Worm (Caenorhabditis elegans): ENCODE measurements around the gene F55G1.1.

F55G1.1 gene

ce11 chrIV:7465857-7466256 lies 25.7 kb upstream of the F55G1.1 start, which contains the start of gene F13B6.3:
Gene F13B6.3 (minus strand): TSS chrIV:7465957.
- TF ChIP-seq F57A8.1 (GFP tag; optimal IDR thresholded peaks at IDR 0.05) (no peak), fkh-3 (tag; optimal IDR thresholded peaks at IDR 0.05) (no peak), tbx-9 (tag; optimal IDR thresholded peaks at IDR 0.05; ENCODE audit: borderline replicate concordance) (no peak), mel-28 (tag; optimal IDR thresholded peaks at IDR 0.05; ENCODE audit: borderline replicate concordance) (no peak), Y79H2A.3 (GFP tag; conservative IDR thresholded peaks at IDR 0.05) (no peak), dox-1 (GFP tag; IDR thresholded peaks at IDR 0.05) (no peak), lin-26 (GFP tag; IDR thresholded peaks at IDR 0.05) (no peak), F22D6.2 (tag; optimal IDR thresholded peaks at IDR 0.05) (no peak), repo-1 (tag; optimal IDR thresholded peaks at IDR 0.05) (no peak), efl-1 (GFP tag; optimal IDR thresholded peaks at IDR 0.05) (no peak), B0261.1 (tag; optimal IDR thresholded peaks at IDR 0.05) (no peak)

- TF ChIP-seq nhr-80 (tag; optimal IDR thresholded peaks at IDR 0.05): peak; percentile 55
- no peak for TF ChIP-seq B0336.3 (GFP tag; IDR thresholded peaks at IDR 0.05)
- TF ChIP-seq B0035.1 (tag; optimal IDR thresholded peaks at IDR 0.05): no peak
- no peak for TF ChIP-seq rpc-1 (optimal IDR thresholded peaks at IDR 0.05)
- TF ChIP-seq rpc-1 (tag; optimal IDR thresholded peaks at IDR 0.05): no peak
Observed at ce11 chrIV:7467170-7467569, 24.4 kb upstream of the F55G1.1 start.

- TF ChIP-seq nhr-80 (tag; optimal IDR thresholded peaks at IDR 0.05) (peak; percentile 62), mes-4 (tag; optimal IDR thresholded peaks at IDR 0.05) (no peak)
Observed at ce11 chrIV:7468638-7469037, 22.9 kb upstream of the F55G1.1 start.

ce11 chrIV:7469782-7470413 lies 21.7 kb upstream of the F55G1.1 start, which contains the start of gene F55G1.7:
Gene F55G1.7 (minus strand): TSS chrIV:7469832.
- no peak for TF ChIP-seq ccch-3 (GFP tag; optimal IDR thresholded peaks at IDR 0.05)
- no peak for TF ChIP-seq lsy-27 (tag; optimal IDR thresholded peaks at IDR 0.05; ENCODE audit: borderline replicate concordance, insufficient read depth)
- TF ChIP-seq mcd-1 (GFP tag; IDR thresholded peaks at IDR 0.05): no peak
- TF ChIP-seq attf-6 (GFP tag; IDR thresholded peaks at IDR 0.05): no peak
- no peak for TF ChIP-seq repo-1 (tag; optimal IDR thresholded peaks at IDR 0.05)
- no peak for TF ChIP-seq Y67H2A.10 (GFP tag; conservative IDR thresholded peaks at IDR 0.05)
- no peak for TF ChIP-seq sea-2 (GFP tag; IDR thresholded peaks at IDR 0.05)
- TF ChIP-seq hmg-20 (GFP tag; IDR thresholded peaks at IDR 0.05): no peak
- TF ChIP-seq snpc-3.4 (tag; optimal IDR thresholded peaks at IDR 0.05): no peak
- no peak for TF ChIP-seq let-526 (GFP tag; IDR thresholded peaks at IDR 0.05)
- TF ChIP-seq aptf-3 (GFP tag; IDR thresholded peaks at IDR 0.05): no peak
- no peak for TF ChIP-seq efl-1 (GFP tag; optimal IDR thresholded peaks at IDR 0.05)
- TF ChIP-seq lir-1 (GFP tag; conservative IDR thresholded peaks at IDR 0.05): no peak
- TF ChIP-seq egl-44 (GFP tag; IDR thresholded peaks at IDR 0.05): no peak
- no peak for TF ChIP-seq lin-40 (tag; optimal IDR thresholded peaks at IDR 0.05)
- no peak for TF ChIP-seq egl-18 (GFP tag; IDR thresholded peaks at IDR 0.05)
- no peak for TF ChIP-seq let-607 (tag; optimal IDR thresholded peaks at IDR 0.05)
- no peak for TF ChIP-seq C17E4.6 (GFP tag; IDR thresholded peaks at IDR 0.05)

All from whole organism, young adult.